Fruit fly (Drosophila melanogaster) whole organism, embryonic: Measurements from ENCODE around the gene hng2.

ENCODE experiments used
- Bdp1 ChIP-seq: fragments of 200-800 bp; sonication (Bioruptor generic); optimal IDR thresholded peaks from 3 replicates; lab custom pipeline; 2016; ENCODE audit warnings: missing biosample characterization, missing genetic modification characterization
- C15 ChIP-seq: fragments of 200-800 bp; sonication (Bioruptor generic); IDR thresholded peaks from 3 replicates; pipeline ENCODE4 v1.3.6; 2022; ENCODE audit warnings: missing biosample characterization, missing genetic modification characterization
- CG10979 ChIP-seq: fragments of 200-800 bp; sonication (Bioruptor generic); optimal IDR thresholded peaks from 2 replicates; lab custom pipeline; 2018; ENCODE audit warnings: missing biosample characterization, mild to moderate bottlenecking, missing genetic modification characterization, moderate library complexity
- CG11093 ChIP-seq: fragments of 200-800 bp; sonication (Bioruptor generic); IDR thresholded peaks from 3 replicates; pipeline ENCODE4 v1.3.6; 2022; ENCODE audit warnings: missing biosample characterization, missing genetic modification characterization
- CG11560 ChIP-seq: fragments of 200-800 bp; sonication (Bioruptor generic); IDR thresholded peaks from 3 replicates; pipeline ENCODE4 v1.3.6; 2022; ENCODE audit warnings: missing biosample characterization, missing genetic modification characterization
- CG12219 ChIP-seq: fragments of 200-800 bp; sonication (Bioruptor generic); optimal IDR thresholded peaks from 3 replicates; lab custom pipeline; 2018; ENCODE audit warnings: missing biosample characterization, mild to moderate bottlenecking, missing genetic modification characterization
- CG18011 ChIP-seq: fragments of 200-800 bp; sonication (Bioruptor generic); optimal IDR thresholded peaks from 2 replicates; lab custom pipeline; 2017; ENCODE audit warnings: missing biosample characterization, missing genetic modification characterization, mild to moderate bottlenecking, moderate library complexity, missing genotype
- CG30403 ChIP-seq: fragments of 200-800 bp; sonication (Bioruptor generic); optimal IDR thresholded peaks from 3 replicates; lab custom pipeline; 2016; ENCODE audit warnings: missing biosample characterization, missing genetic modification characterization
- CG31224 ChIP-seq: fragments of 200-800 bp; sonication (Bioruptor generic); IDR thresholded peaks from 2 replicates; pipeline ENCODE4 v1.3.6; 2022; ENCODE audit warnings: missing biosample characterization, missing genetic modification characterization
- CG3847 ChIP-seq: fragments of 200-800 bp; sonication (Bioruptor generic); IDR thresholded peaks from 2 replicates; pipeline ENCODE4 v1.3.6; 2022; ENCODE audit warnings: missing biosample characterization, missing genetic modification characterization
- CG4424 ChIP-seq: fragments of 200-800 bp; sonication (Bioruptor generic); optimal IDR thresholded peaks from 3 replicates; lab custom pipeline; 2016; ENCODE audit warnings: missing biosample characterization, missing genetic modification characterization
- CG6683 ChIP-seq: fragments of 200-800 bp; sonication (Bioruptor generic); optimal IDR thresholded peaks from 2 replicates; lab custom pipeline; 2017; ENCODE audit warnings: missing biosample characterization, mild to moderate bottlenecking, missing genetic modification characterization, missing genetic modification reagents
- CG7786 ChIP-seq: fragments of 200-800 bp; sonication (Bioruptor generic); optimal IDR thresholded peaks from 2 replicates; lab custom pipeline; 2016; ENCODE audit warnings: missing biosample characterization, missing genetic modification characterization
- CG8944 ChIP-seq: fragments of 200-800 bp; sonication (Bioruptor generic); optimal IDR thresholded peaks from 3 replicates; lab custom pipeline; 2016; ENCODE audit warnings: missing biosample characterization, missing genetic modification characterization
- Dek ChIP-seq: fragments of 200-800 bp; sonication (Bioruptor generic); optimal IDR thresholded peaks from 3 replicates; lab custom pipeline; 2019; ENCODE audit warnings: missing biosample characterization, mild to moderate bottlenecking, missing genetic modification characterization, moderate library complexity
- Doc2 ChIP-seq: fragments of 200-800 bp; sonication (Bioruptor generic); IDR thresholded peaks from 2 replicates; pipeline ENCODE4 v1.3.6; 2022; ENCODE audit warnings: missing biosample characterization, missing genetic modification characterization
- Dp ChIP-seq: fragments of 200-800 bp; sonication (Bioruptor generic); optimal IDR thresholded peaks from 2 replicates; lab custom pipeline; 2018; ENCODE audit warnings: missing biosample characterization, mild to moderate bottlenecking, missing genetic modification characterization, moderate library complexity
- Dref ChIP-seq: fragments of 200-800 bp; sonication (Bioruptor generic); IDR thresholded peaks from 2 replicates; pipeline ENCODE4 v1.3.6; 2022; ENCODE audit warnings: missing biosample characterization, missing genetic modification characterization
- E2f2 ChIP-seq: fragments of 200-800 bp; sonication (Bioruptor generic); IDR thresholded peaks from 2 replicates; pipeline ENCODE4 v1.3.6; 2022; ENCODE audit warnings: missing biosample characterization, missing genetic modification characterization
- Fer1 ChIP-seq: fragments of 200-800 bp; sonication (Bioruptor generic); optimal IDR thresholded peaks from 2 replicates; lab custom pipeline; 2017; ENCODE audit warnings: missing biosample characterization, mild to moderate bottlenecking, missing genetic modification characterization
- Gug ChIP-seq: fragments of 200-800 bp; sonication (Bioruptor generic); IDR thresholded peaks from 4 replicates; pipeline ENCODE4 v1.3.6; 2022; ENCODE audit warnings: missing biosample characterization, missing genetic modification characterization
- Hmr ChIP-seq: fragments of 200-800 bp; sonication (Bioruptor generic); optimal IDR thresholded peaks from 3 replicates; lab custom pipeline; 2017; ENCODE audit warnings: mild to moderate bottlenecking, missing biosample characterization, missing genetic modification reagents, missing genetic modification characterization
- Lhr ChIP-seq: fragments of 200-800 bp; sonication (Bioruptor generic); optimal IDR thresholded peaks from 3 replicates; lab custom pipeline; 2017; ENCODE audit warnings: mild to moderate bottlenecking, missing biosample characterization, missing genetic modification reagents, missing genetic modification characterization
- Meics ChIP-seq: fragments of 200-800 bp; sonication (Bioruptor generic); optimal IDR thresholded peaks from 2 replicates; lab custom pipeline; 2017; ENCODE audit warnings: missing biosample characterization, mild to moderate bottlenecking, missing genetic modification characterization
- Mes4 ChIP-seq: fragments of 200-800 bp; sonication (Bioruptor generic); optimal IDR thresholded peaks from 2 replicates; lab custom pipeline; 2016; ENCODE audit warnings: missing biosample characterization, missing genetic modification characterization
- Myb ChIP-seq: fragments of 200-800 bp; sonication (Bioruptor generic); optimal IDR thresholded peaks from 2 replicates; lab custom pipeline; 2016; ENCODE audit warnings: missing biosample characterization, missing genetic modification characterization
- Sox100B ChIP-seq: fragments of 200-800 bp; sonication (Bioruptor generic); optimal IDR thresholded peaks from 3 replicates; lab custom pipeline; 2018; ENCODE audit warnings: missing biosample characterization, mild to moderate bottlenecking, missing genetic modification characterization
- Spps ChIP-seq: fragments of 200-800 bp; sonication (Bioruptor generic); optimal IDR thresholded peaks from 2 replicates; lab custom pipeline; 2018; ENCODE audit warnings: missing biosample characterization, mild to moderate bottlenecking, missing genetic modification characterization
- YL-1 ChIP-seq: fragments of 200-800 bp; sonication (Bioruptor generic); optimal IDR thresholded peaks from 3 replicates; lab custom pipeline; 2017; ENCODE audit warnings: missing biosample characterization, mild to moderate bottlenecking, missing genetic modification characterization
- abd-A ChIP-seq: fragments of 200-800 bp; sonication (Bioruptor generic); optimal IDR thresholded peaks from 3 replicates; lab custom pipeline; 2019; ENCODE audit warnings: missing biosample characterization, mild to moderate bottlenecking, missing genetic modification characterization, moderate library complexity
- az2 ChIP-seq: fragments of 200-800 bp; sonication (Bioruptor generic); optimal IDR thresholded peaks from 3 replicates; lab custom pipeline; 2016; ENCODE audit warnings: missing biosample characterization, missing genetic modification characterization
- bowl ChIP-seq: fragments of 200-800 bp; sonication (Bioruptor generic); IDR thresholded peaks from 2 replicates; pipeline ENCODE4 v1.3.6; 2022; ENCODE audit warnings: missing biosample characterization, missing genetic modification characterization
- chm ChIP-seq: fragments of 200-800 bp; sonication (Bioruptor generic); IDR thresholded peaks from 2 replicates; pipeline ENCODE4 v1.3.6; 2022; ENCODE audit warnings: missing biosample characterization, missing genetic modification characterization
- esg ChIP-seq: fragments of 200-800 bp; sonication (Bioruptor generic); conservative IDR thresholded peaks from 2 replicates; pipeline ENCODE4 v1.3.6; 2022; ENCODE audit warnings: missing biosample characterization, missing genetic modification characterization
- eve ChIP-seq, 2 experiments: fragments of >200 bp; optimal IDR thresholded peaks; 2 replicates each; lab custom pipeline; 2017; ENCODE audit warnings: missing biosample characterization in 2 of 2, missing genetic modification characterization in 2 of 2
- ind ChIP-seq: fragments of 200-800 bp; sonication (Bioruptor generic); optimal IDR thresholded peaks from 3 replicates; lab custom pipeline; 2016; ENCODE audit warnings: missing biosample characterization, missing genetic modification characterization
- kah ChIP-seq: fragments of 200-800 bp; sonication (Bioruptor generic); optimal IDR thresholded peaks from 2 replicates; lab custom pipeline; 2018; ENCODE audit warnings: missing biosample characterization, mild to moderate bottlenecking, missing genetic modification characterization
- lola ChIP-seq, 3 experiments: fragments of >200 bp in 2 of 3; fragments of 200-800 bp in 1 of 3; sonication (Bioruptor generic) in 1 of 3; optimal IDR thresholded peaks; 2 replicates each; lab custom pipeline; 2017 to 2019; ENCODE audit warnings: missing biosample characterization in 3 of 3, missing genetic modification characterization in 3 of 3, mild to moderate bottlenecking in 1 of 3, moderate library complexity in 1 of 3
- mirr ChIP-seq: fragments of 200-800 bp; sonication (Bioruptor generic); optimal IDR thresholded peaks from 3 replicates; lab custom pipeline; 2018; ENCODE audit warnings: missing biosample characterization, mild to moderate bottlenecking, missing genetic modification characterization
- nom ChIP-seq: fragments of 200-800 bp; sonication (Bioruptor generic); optimal IDR thresholded peaks from 2 replicates; lab custom pipeline; 2017; ENCODE audit warnings: missing biosample characterization, missing genetic modification characterization, mild to moderate bottlenecking, moderate library complexity, missing genetic modification reagents
- pan ChIP-seq, 4 experiments: fragments of >200 bp in 3 of 4; fragments of 200-800 bp in 1 of 4; sonication (Bioruptor generic) in 1 of 4; optimal IDR thresholded peaks in 3 of 4; IDR thresholded peaks in 1 of 4; 2 replicates each; pipeline versions ENCODE4 v1.3.6 to Lab custom; 2017 to 2022; ENCODE audit warnings: missing biosample characterization in 2 of 4, missing genetic modification characterization in 2 of 4, mixed read lengths in 1 of 4
- pb ChIP-seq: fragments of 200-800 bp; sonication (Bioruptor generic); optimal IDR thresholded peaks from 3 replicates; lab custom pipeline; 2016; ENCODE audit warnings: missing biosample characterization, missing genetic modification characterization
- pho ChIP-seq: fragments of 200-800 bp; sonication (Bioruptor generic); optimal IDR thresholded peaks from 2 replicates; lab custom pipeline; 2016; ENCODE audit warnings: missing biosample characterization, missing genetic modification characterization
- pros ChIP-seq: fragments of 200-800 bp; sonication (Bioruptor generic); optimal IDR thresholded peaks from 3 replicates; lab custom pipeline; 2019; ENCODE audit warnings: missing biosample characterization, mild to moderate bottlenecking, missing genetic modification characterization, moderate library complexity
- rib ChIP-seq: fragments of 200-800 bp; sonication (Bioruptor generic); IDR thresholded peaks from 2 replicates; pipeline ENCODE4 v1.3.6; 2022; ENCODE audit warnings: missing biosample characterization, missing genetic modification characterization
- sna ChIP-seq: fragments of 200-800 bp; sonication (Bioruptor generic); IDR thresholded peaks from 2 replicates; pipeline ENCODE4 v1.3.6; 2022; ENCODE audit warnings: missing biosample characterization, missing genetic modification characterization; ENCODE audit not compliant: partially characterized antibody
- tap ChIP-seq: fragments of 200-800 bp; optimal IDR thresholded peaks from 3 replicates; lab custom pipeline; 2019; ENCODE audit warnings: missing biosample characterization, mild to moderate bottlenecking, missing genetic modification characterization, moderate library complexity
- tin ChIP-seq: fragments of 200-800 bp; sonication (Bioruptor generic); optimal IDR thresholded peaks from 3 replicates; lab custom pipeline; 2016; ENCODE audit warnings: missing biosample characterization, missing genetic modification characterization
- zen ChIP-seq: fragments of 200-800 bp; sonication (Bioruptor generic); optimal IDR thresholded peaks from 3 replicates; lab custom pipeline; 2018; ENCODE audit warnings: missing biosample characterization, mild to moderate bottlenecking, missing genetic modification characterization, moderate library complexity
- zfh1 ChIP-seq: fragments of 200-800 bp; sonication (Bioruptor generic); IDR thresholded peaks from 3 replicates; pipeline ENCODE4 v1.3.6; 2022; ENCODE audit warnings: missing biosample characterization, missing genetic modification characterization

Gene hng2

dm6 chr3R:8823761-8824499 is 17.8 kb downstream of the hng2 start, which contains the start of the genes IscU and CG8379 (continued):
- TF ChIP-seq pros: no peak
- no peak for TF ChIP-seq pan (optimal IDR thresholded peaks at IDR 0.05; lab: Kevin White, UChicago)
- no peak for TF ChIP-seq pan (GFP tag; optimal IDR thresholded peaks at IDR 0.05 in 1 of 2, IDR thresholded peaks at IDR 0.05 in 1 of 2)
- no peak for TF ChIP-seq CG10979 (tag; lab: Kevin White, UChicago)
- no peak for TF ChIP-seq CG7786 (GFP tag; lab: Kevin White, UChicago)
- no peak for TF ChIP-seq kah (GFP tag; lab: Kevin White, UChicago)
- TF ChIP-seq E2f2 (GFP tag; lab: Robert Waterston, UW): peak; percentile 32; the same call in 1 of the 2 replicates
- TF ChIP-seq Meics: no peak
- no peak for TF ChIP-seq CG30403 (GFP tag; lab: Kevin White, UChicago)
- TF ChIP-seq lola (GFP tag; optimal IDR thresholded peaks at IDR 0.05; lab: Kevin White, UChicago): peak in 1 of 3 experiments; percentile 18
- no peak for TF ChIP-seq Doc2 (GFP tag; lab: Robert Waterston, UW)
- no peak for TF ChIP-seq CG18011
- no peak for TF ChIP-seq nom (GFP tag; lab: Kevin White, UChicago)
- no peak for TF ChIP-seq rib (GFP tag; lab: Robert Waterston, UW)
- TF ChIP-seq CG11560: no peak
- TF ChIP-seq zfh1: no peak
- no peak for TF ChIP-seq bowl (GFP tag; lab: Robert Waterston, UW)
- TF ChIP-seq chm (GFP tag; lab: Robert Waterston, UW): no peak
- no peak for TF ChIP-seq Spps (tag; lab: Kevin White, UChicago)
- no peak for TF ChIP-seq Mes4 (GFP tag; lab: Kevin White, UChicago)
- no peak for TF ChIP-seq tap (tag; lab: Kevin White, UChicago)
- TF ChIP-seq zen (tag; lab: Kevin White, UChicago): no peak
- TF ChIP-seq CG4424 (GFP tag; lab: Kevin White, UChicago): no peak
- no peak for TF ChIP-seq Myb (GFP tag; lab: Kevin White, UChicago)
- no peak for TF ChIP-seq esg (GFP tag; lab: Robert Waterston, UW)
- TF ChIP-seq CG31224: no peak
- TF ChIP-seq pb (GFP tag; lab: Kevin White, UChicago): no peak
- peak; percentile 15 for TF ChIP-seq Fer1
- no peak for TF ChIP-seq pho (GFP tag; lab: Kevin White, UChicago)
- TF ChIP-seq C15 (GFP tag; lab: Robert Waterston, UW): no peak
- TF ChIP-seq ind: no peak
- no peak for TF ChIP-seq abd-A (tag; lab: Kevin White, UChicago)
- TF ChIP-seq CG3847 (GFP tag; lab: Robert Waterston, UW): peak; percentile 40; the same call in 1 of the 2 replicates
- peak; percentile 37 for TF ChIP-seq Dp (GFP tag; lab: Kevin White, UChicago)
- no peak for TF ChIP-seq Bdp1 (GFP tag; lab: Kevin White, UChicago)
- TF ChIP-seq Dek (tag; lab: Kevin White, UChicago): no peak
- TF ChIP-seq Dref (GFP tag; lab: Robert Waterston, UW): peak; percentile 50
- TF ChIP-seq az2 (GFP tag; lab: Kevin White, UChicago): no peak
- TF ChIP-seq sna (GFP tag; lab: Robert Waterston, UW): peak; percentile 73
- no peak for TF ChIP-seq CG12219 (GFP tag; lab: Kevin White, UChicago)
- TF ChIP-seq tin (GFP tag; lab: Kevin White, UChicago): no peak
- no peak for TF ChIP-seq eve (GFP tag; optimal IDR thresholded peaks at IDR 0.05; lab: Kevin White, UChicago)
- peak; percentile 87 for TF ChIP-seq YL-1 (GFP tag; lab: Kevin White, UChicago)
- no peak for TF ChIP-seq CG6683 (GFP tag; lab: Kevin White, UChicago)
- TF ChIP-seq Hmr: no peak
- TF ChIP-seq Sox100B (GFP tag; lab: Kevin White, UChicago): no peak
- no peak for TF ChIP-seq Gug (GFP tag; lab: Robert Waterston, UW)
- TF ChIP-seq CG8944 (GFP tag; lab: Kevin White, UChicago): no peak
- TF ChIP-seq mirr (GFP tag; lab: Kevin White, UChicago): no peak
- peak; percentile 58 for TF ChIP-seq Lhr (GFP tag; lab: Kevin White, UChicago)
- no peak for TF ChIP-seq CG11093 (GFP tag; lab: Robert Waterston, UW)
